Fruit fly (Drosophila melanogaster) whole organism, adult: ENCODE results near the gene CG43739.

Experiments
- CG1620 ChIP-seq: fragments of 200-800 bp; sonication (Bioruptor generic); optimal IDR thresholded peaks from 2 replicates; lab custom pipeline; 2016; ENCODE audit warnings: missing biosample characterization, missing genetic modification characterization
- CG7101 ChIP-seq: fragments of 200-800 bp; sonication (Bioruptor generic); optimal IDR thresholded peaks from 2 replicates; lab custom pipeline; 2018; ENCODE audit warnings: missing biosample characterization, mild to moderate bottlenecking, missing genetic modification characterization, moderate library complexity
- Clk ChIP-seq: fragments of 200-800 bp; sonication (Bioruptor generic); optimal IDR thresholded peaks from 2 replicates; lab custom pipeline; 2017; ENCODE audit warnings: missing biosample characterization, missing genetic modification characterization
- Mnt ChIP-seq: fragments of 200-800 bp; sonication (Bioruptor generic); optimal IDR thresholded peaks from 2 replicates; lab custom pipeline; 2016; ENCODE audit warnings: missing biosample characterization, mild to moderate bottlenecking, missing genetic modification characterization
- toe ChIP-seq: fragments of 200-800 bp; sonication (Bioruptor generic); optimal IDR thresholded peaks from 2 replicates; lab custom pipeline; 2016; ENCODE audit warnings: missing biosample characterization, missing genetic modification characterization

dm6 chr2L:20826226-20826625 is 92.5 kb downstream of the CG43739 start:
- no peak for TF ChIP-seq CG7101 (tag; lab: Kevin White, UChicago)
- no peak for TF ChIP-seq Clk (GFP tag; lab: Kevin White, UChicago)
- TF ChIP-seq Mnt (GFP tag; lab: Kevin White, UChicago): no peak
- TF ChIP-seq toe (GFP tag; lab: Kevin White, UChicago): no peak
- TF ChIP-seq CG1620 (GFP tag; lab: Kevin White, UChicago): no peak
